Worm (Caenorhabditis elegans): ENCODE data around the gene clec-34.

DNA sequence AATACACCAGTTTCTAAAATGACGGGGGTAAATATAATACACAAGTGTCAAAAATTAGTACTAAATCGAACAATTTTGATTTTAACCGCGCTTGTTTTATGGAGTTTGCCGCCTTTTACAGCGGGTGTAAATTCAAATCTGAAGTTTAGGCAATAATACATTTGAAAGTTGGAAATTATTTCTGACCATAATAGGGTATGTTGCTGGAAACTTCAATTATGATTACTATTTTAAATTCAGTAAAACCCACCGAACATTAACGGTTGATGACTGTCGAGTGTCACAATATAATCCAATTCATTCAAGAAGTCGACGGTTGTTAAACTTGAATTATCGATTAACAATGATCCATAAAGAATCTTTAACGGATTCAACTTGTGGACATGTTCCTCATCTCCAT is 21.8 kb upstream of the clec-34 start:
- TF ChIP-seq ZK546.5 (tag; optimal IDR thresholded peaks at IDR 0.05) = no peak
- no peak for TF ChIP-seq unc-62 (GFP tag; optimal IDR thresholded peaks at IDR 0.05)
- no peak for TF ChIP-seq ceh-9 (tag; optimal IDR thresholded peaks at IDR 0.05)
- no peak for TF ChIP-seq jun-1 (tag; optimal IDR thresholded peaks at IDR 0.05)
- TF ChIP-seq ztf-11 (tag; optimal IDR thresholded peaks at IDR 0.05) = no peak

Measured in whole organism, L3 larva.